Fruit fly (Drosophila melanogaster): Measurements from ENCODE around the gene CG32819.
"Not testable (repeated sequence)": the region's sequence is repeated elsewhere in the genome, so short reads cannot be mapped to it uniquely, and the experiment has no call there.

Gene CG32819

DNA sequence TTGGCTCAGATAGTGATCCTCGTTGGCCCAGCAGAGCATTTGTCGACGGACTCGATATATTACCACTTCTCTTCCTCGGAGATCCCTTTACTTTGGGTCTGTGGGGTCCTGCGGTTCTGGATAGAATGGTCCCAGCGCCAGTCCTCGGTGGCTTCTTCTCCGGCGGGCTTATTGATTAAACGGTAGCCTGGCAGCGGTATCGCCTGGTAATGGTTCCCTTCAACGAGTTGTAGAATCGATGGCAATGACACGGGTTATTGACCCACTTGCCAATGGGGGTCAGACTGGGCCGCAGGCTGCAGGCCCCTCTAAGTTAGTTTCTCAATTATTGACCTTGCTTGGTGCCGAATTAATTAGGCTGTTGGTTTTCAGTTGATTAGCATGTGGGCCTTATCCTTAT, at the start of gene CG32819:
Gene CG32819 (minus strand): TSS at position 101 of the 400 bp plus-strand sequence.
- TF ChIP-seq CG8478, CTCF (optimal IDR thresholded peaks at IDR 0.05): not testable (repeated sequence)

DNA sequence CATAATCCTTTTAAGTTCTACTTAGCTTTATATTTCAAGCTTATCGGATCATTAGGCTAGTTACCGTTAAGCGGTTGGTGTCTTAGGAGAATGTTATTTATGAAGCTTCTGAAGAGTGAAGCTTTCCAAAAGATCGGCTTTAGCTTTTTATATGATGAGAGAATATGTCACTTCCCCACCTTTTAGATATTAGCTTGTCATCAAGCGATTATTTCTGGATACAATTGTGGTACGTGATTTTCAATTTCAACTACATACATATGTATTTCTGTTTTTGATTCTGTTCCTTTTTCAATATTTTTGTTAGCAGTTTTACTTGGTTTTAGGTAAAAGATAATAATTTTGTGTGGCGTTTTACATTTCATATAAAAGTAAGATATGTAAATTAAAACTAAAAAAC, 11.9 kb upstream of the CG32819 start:
- TF ChIP-seq CG8478 (optimal IDR thresholded peaks at IDR 0.05) = no peak
- no peak for TF ChIP-seq CTCF (optimal IDR thresholded peaks at IDR 0.05)

DNA sequence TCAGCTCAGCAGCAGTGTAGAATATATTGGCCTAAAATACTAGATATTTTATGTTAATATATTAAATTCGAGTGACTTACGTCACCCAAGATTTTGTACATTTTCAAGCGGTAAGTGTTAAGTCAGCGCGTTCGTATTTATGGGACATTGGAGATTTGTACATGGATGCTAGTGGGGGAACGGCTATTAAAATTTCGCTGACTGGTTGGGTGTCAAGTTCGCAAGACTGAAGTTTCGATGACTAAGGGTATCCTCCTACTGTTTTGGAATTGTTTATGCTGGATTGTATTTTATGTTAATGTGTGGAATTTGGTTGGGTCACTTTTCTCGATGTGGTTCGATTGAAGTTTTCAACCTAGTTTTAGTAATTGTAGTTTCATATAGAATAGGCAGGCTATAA, 11.3 kb upstream of the CG32819 start:
- no peak for TF ChIP-seq CG8478 (optimal IDR thresholded peaks at IDR 0.05)
- TF ChIP-seq CTCF (optimal IDR thresholded peaks at IDR 0.05) = no peak

DNA sequence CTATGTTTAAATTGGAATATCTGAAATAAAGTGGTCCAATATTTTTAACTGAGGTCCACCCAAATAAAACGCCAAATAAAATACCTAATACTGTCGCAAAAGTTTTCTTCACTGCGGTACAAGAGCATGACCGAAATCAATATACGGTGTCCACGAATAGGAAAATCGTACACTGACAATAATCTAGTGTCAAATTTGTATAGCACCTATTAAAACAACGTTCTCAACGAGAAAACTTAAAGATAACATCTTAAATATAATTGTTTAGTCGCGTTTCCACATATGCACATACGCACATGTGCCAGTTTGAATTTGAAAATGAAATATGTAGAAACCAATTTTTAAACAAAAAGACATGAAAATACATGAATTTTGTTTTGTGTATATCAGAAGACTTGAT, 10.5 kb upstream of the CG32819 start:
- TF ChIP-seq CTCF (optimal IDR thresholded peaks at IDR 0.05) (no peak), CG8478 (optimal IDR thresholded peaks at IDR 0.05) (no peak)

DNA sequence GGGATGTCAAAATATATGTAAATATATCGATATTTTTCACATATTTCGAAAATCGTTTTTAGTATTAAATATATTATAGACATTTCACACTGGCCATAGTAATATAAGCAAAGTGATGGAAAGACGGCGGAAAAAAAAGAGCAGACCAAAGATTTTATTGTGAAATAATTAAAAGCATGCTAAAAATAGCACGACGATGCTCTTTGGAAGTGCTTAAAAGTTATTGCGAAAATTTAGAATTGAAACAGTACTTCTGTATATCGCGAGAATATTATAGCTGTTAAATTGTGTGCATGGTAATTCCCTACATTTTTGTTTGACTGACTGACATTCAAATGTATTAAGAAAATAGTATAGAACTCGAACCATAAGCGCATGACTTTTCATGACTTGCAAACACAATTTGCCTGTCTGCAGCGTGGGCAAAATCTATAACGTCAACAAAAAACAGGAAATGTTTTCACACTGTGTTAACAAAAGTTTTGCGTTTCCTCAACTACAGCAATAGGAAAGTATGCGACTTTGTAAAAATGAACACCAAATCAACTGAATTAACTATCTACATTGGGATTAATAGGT, 9.3 kb upstream of the CG32819 start:
- TF ChIP-seq CTCF (optimal IDR thresholded peaks at IDR 0.05) = no peak
- no peak for TF ChIP-seq CG8478 (optimal IDR thresholded peaks at IDR 0.05)

DNA sequence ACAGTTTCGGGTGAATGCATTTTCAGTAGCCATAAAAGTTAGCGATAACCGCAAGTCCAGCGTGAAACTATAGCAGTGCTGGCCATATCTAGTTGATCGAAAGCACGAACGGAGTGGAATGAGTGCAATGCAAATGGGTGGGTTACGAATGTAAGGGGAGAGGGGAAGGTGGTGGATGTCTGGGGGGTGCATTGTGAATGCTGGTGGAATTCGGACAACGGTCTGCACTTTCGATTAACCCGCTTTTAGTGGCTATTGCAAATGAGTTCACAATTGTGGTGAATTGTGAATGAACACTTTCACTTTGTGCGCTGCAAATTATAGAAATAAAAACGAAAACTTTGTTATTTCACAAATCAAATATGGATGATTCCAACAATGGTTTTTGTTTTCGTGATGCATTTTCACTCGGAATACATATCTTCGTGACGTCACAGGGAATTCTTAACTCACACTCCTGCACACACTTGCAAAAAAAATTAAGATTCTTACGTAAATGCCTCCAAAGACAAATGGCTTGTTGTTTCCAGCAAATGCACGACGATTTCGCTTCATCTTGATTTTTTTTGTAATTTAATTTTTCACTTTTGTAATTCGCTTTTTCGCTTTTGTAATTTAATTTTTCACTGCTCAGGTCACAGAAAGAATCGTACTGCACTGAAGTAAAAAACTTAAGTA, 8.7 kb upstream of the CG32819 start, which contains the start of gene DIP1:
Gene DIP1 (minus strand): TSS at position 667 of the 678 bp plus-strand sequence.
- no peak for TF ChIP-seq CTCF (optimal IDR thresholded peaks at IDR 0.05)
- no peak for TF ChIP-seq CG8478 (optimal IDR thresholded peaks at IDR 0.05)

DNA sequence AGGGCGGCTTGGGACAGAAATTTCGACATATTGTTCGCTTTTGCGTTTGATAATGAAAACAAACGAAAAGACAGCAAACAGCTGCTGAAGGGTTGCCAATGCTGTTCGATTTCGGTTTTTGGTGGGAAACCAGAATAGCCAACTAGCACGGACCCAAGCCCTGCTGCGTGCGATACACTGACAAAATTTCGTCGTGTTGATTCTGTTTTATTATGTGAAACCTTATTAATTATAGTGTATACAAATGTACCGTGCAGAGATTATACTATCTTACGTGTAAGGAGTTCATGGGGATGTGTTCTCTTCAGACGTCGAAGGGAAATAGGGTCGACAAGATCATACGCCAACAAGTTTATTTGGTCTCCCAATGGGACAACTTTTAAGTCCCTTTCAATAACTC, 2.7 kb upstream of the CG32819 start, which contains the start of gene CG32500:
Gene CG32500 (minus strand): TSS at position 110 of the 400 bp plus-strand sequence.
- TF ChIP-seq CG8478, CTCF (optimal IDR thresholded peaks at IDR 0.05): not testable (repeated sequence)

DNA sequence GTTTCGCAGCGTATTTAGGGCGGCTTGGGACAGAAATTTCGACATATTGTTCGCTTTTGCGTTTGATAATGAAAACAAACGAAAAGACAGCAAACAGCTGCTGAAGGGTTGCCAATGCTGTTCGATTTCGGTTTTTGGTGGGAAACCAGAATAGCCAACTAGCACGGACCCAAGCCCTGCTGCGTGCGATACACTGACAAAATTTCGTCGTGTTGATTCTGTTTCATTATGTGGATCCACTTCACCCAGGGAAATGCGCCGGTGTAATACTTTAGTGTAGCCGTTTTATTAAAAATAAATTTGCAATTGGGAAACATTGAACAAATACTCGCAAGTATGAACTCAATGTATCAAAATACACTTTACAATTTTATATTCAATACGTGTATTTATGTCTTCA, 3.4 kb downstream of the CG32819 start, which contains the start of gene CG32857:
Gene CG32857 (minus strand): TSS at position 101 of the 400 bp plus-strand sequence.
- TF ChIP-seq CG8478, CTCF (optimal IDR thresholded peaks at IDR 0.05): not testable (repeated sequence)

DNA sequence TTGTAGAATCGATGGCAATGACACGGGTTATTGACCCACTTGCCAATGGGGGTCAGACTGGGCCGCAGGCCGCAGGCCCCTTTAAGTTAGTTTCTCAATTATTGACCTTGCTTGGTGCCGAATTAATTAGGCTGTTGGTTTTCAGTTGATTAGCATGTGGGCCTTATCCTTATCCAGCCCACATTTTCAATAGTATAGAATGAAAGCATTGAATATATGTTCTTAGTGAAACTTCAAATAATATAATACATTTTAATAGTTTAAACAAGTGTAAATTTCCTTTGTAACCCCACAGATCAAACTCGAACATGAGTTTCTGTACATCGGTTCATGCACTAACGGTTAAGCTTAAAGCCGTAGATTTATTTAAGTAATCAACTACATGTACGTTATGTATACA, 5.8 kb downstream of the CG32819 start, which contains the start of gene CG32820:
Gene CG32820 (minus strand): TSS at position 101 of the 400 bp plus-strand sequence.
- TF ChIP-seq CG8478, CTCF (optimal IDR thresholded peaks at IDR 0.05): not testable (repeated sequence)

DNA sequence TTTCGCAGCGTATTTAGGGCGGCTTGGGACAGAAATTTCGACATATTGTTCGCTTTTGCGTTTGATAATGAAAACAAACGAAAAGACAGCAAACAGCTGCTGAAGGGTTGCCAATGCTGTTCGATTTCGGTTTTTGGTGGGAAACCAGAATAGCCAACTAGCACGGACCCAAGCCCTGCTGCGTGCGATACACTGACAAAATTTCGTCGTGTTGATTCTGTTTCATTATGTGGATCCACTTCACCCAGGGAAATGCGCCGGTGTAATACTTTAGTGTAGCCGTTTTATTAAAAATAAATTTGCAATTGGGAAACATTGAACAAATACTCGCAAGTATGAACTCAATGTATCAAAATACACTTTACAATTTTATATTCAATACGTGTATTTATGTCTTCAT, 9.5 kb downstream of the CG32819 start, which contains the start of gene CG33502:
Gene CG33502 (minus strand): TSS at position 101 of the 400 bp plus-strand sequence.
- not testable (repeated sequence) for TF ChIP-seq CTCF, CG8478 (optimal IDR thresholded peaks at IDR 0.05)

DNA sequence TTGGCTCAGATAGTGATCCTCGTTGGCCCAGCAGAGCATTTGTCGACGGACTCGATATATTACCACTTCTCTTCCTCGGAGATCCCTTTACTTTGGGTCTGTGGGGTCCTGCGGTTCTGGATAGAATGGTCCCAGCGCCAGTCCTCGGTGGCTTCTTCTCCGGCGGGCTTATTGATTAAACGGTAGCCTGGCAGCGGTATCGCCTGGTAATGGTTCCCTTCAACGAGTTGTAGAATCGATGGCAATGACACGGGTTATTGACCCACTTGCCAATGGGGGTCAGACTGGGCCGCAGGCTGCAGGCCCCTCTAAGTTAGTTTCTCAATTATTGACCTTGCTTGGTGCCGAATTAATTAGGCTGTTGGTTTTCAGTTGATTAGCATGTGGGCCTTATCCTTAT, 12.1 kb downstream of the CG32819 start, which contains the start of gene CG17450:
Gene CG17450 (minus strand): TSS at position 101 of the 400 bp plus-strand sequence.
- not testable (repeated sequence) for TF ChIP-seq CTCF, CG8478 (optimal IDR thresholded peaks at IDR 0.05)

DNA sequence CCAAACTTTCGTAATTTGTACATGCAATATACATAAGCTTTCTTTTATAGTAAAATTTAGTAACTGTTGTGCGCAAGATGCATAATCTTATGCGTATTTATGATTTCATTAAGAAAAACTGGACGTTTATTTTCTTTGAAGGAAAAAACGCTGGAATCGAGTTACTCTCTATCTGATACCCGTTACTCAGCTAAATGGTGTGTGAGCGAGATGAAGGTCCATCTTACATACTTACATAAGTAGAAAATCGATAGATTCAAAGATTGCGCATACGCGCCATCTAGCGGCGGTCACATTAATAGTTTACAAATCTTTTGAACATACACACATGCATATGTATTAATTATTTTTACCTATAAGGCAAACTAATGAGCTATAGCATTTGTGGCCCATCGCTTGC, 15.4 kb downstream of the CG32819 start:
- TF ChIP-seq CG8478 (optimal IDR thresholded peaks at IDR 0.05) (no peak), CTCF (optimal IDR thresholded peaks at IDR 0.05) (peak; percentile 84 to 88)

DNA sequence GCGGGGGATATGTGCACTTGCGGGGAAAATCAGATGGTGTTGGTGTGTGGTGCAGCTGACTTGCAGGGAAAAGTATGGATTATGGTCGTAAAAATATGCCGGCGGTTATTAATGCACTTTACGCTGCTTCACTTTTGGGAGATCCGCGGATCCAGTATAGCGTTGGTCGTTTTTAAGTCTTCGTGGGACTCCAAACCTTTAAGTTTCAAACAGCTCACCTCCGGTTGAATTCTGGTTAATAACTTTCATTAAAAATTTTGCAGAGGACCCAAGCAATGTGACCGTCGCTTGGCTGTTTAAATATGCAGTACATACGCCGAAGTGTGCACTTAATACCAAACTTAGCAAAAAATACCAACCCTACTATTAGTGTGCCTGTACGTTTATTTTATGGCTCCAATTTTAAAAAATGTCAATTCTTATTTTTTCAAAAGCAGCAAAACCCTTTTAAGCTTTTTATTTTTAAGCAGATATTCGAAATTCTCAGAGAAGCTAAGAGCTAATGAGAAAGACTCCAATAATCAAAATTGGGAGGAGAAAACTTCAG, 15.9 kb downstream of the CG32819 start, which contains the start of gene GCS2alpha:
Gene GCS2alpha (minus strand): TSS at position 309 of the 547 bp plus-strand sequence.
- no peak for TF ChIP-seq CG8478 (optimal IDR thresholded peaks at IDR 0.05)
- peak in 1 of 2 experiments; percentile 3 for TF ChIP-seq CTCF (optimal IDR thresholded peaks at IDR 0.05)

DNA sequence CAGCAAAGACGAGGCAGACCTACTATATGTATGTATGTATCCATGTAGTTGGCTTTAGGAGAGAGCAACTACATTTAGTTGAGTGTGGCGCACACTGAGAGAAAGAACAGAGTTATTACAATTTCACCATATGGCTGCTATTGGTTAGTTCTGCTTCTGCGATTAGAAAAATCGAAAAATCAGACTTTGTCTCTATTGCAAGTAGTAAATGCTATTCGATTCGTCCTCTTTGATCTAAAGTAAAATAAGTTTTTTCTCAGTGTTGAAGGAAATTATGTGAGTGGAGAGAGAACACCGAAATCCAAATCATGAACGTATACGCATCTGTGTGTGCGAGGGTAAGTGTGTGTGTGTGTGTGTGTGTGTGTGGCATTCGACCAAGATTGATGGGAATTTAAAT, 27.0 kb downstream of the CG32819 start:
- TF ChIP-seq CTCF (optimal IDR thresholded peaks at IDR 0.05) (no peak), CG8478 (optimal IDR thresholded peaks at IDR 0.05) (no peak)

DNA sequence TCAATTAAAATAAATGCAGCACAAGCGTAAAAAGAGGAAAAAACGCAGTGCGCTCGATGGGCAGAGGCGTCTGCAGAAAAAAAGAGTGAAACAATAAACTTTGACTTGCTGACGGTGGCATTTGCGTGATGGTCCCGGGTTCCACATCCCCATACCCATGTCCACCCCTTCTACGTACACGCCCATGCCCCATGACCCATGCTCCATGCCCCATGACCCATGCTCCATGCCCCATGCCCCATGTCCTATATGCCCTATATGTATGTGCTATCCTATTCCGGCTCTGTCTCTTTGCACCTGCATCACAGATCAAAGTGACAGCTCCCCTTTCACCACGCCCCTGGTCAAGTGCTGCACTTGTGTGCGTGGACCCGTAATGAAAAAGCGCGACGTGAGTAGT, 28.9 kb downstream of the CG32819 start:
- TF ChIP-seq CG8478 (optimal IDR thresholded peaks at IDR 0.05) (no peak), CTCF (optimal IDR thresholded peaks at IDR 0.05) (no peak)
